Fruit fly (Drosophila melanogaster) S2 (cell line): ENCODE measurements around the gene CG33630.

Source experiments
- CG8478 ChIP-seq: fragments of >200 bp; optimal IDR thresholded peaks from 2 replicates; lab custom pipeline; 2018
- CTCF ChIP-seq, 2 experiments: fragments of >200 bp; optimal IDR thresholded peaks; 2 replicates each; lab custom pipeline; 2018

DNA sequence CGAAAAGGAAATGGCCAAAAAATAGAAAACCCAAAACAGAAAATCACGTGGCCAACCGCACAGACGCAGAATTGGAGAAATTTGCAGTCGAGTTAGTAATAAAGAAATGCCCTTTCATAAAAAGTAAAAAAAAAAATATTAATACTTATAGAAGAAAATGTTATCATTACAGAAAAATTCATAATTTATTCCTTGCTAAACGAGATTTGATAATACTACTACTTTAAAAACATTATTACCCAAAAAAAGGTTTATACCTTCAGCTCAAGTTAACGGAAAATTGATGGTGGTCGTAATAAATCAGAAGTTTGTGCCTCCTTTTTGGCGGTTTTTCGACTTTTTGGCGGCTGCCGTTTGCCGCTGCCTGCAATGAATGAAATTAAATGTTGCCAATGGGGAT is 34.0 kb upstream of the CG33630 start:
- no peak for TF ChIP-seq CG8478 (lab: Kevin White, UChicago)
- TF ChIP-seq CTCF (optimal IDR thresholded peaks at IDR 0.05; lab: Kevin White, UChicago): no peak
